Worm (Caenorhabditis elegans): Measurements from ENCODE around the gene fbxa-7.

Gene fbxa-7

DNA sequence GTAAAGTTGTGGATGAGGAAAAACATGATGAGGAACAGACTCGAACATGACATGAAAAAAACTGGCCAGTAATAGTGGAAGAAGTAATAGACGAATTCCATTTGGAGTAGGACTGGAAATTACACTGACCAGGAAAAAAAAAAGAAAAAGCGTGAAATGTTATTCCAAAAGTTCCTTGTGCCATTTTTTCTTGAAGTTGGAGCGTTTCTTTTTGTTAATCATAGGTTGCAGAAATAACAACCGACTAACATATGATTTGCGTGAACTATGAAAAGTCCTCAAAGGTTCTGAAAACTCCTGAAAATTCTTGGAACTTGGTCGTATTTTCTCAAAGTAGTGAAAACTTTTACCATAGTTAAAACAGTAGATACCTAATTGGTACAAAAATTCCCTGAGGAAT lies 5.5 kb downstream of the fbxa-7 start, which contains the start of gene srd-67:
Gene srd-67 (minus strand): TSS at position 101 of the 400 bp plus-strand sequence.
- TF ChIP-seq aha-1 (tag) = peak; percentile 14
- no peak for TF ChIP-seq ztf-7 (tag; optimal IDR thresholded peaks at IDR 0.05)
- no peak for TF ChIP-seq lin-38 (GFP tag; IDR thresholded peaks at IDR 0.05)
- no peak for TF ChIP-seq tra-1 (GFP tag; IDR thresholded peaks at IDR 0.05)
- no peak for TF ChIP-seq ctbp-1 (GFP tag; IDR thresholded peaks at IDR 0.05)
- no peak for TF ChIP-seq skn-1 (tag; optimal IDR thresholded peaks at IDR 0.05)

DNA sequence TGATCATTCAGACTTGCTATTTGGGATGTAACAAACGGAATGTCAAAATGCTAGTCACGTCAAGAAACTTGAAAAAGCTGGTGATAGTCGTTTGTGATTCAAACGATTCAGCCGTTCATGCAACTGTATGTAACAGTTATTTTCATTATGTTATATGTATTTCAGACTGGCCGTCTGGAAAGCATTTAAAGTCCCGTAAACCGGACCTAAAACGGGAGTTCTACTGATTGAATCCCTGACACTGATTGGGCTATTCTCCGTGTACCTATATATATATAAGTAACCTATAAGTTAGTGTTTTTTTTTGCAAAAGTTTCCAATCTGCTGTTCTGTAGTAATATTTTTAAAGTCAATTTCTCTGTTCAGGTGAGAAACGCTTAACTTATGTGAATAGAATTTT lies 7.6 kb downstream of the fbxa-7 start:
- TF ChIP-seq dpl-1 (GFP tag; optimal IDR thresholded peaks at IDR 0.05) (no peak), D1046.2 (GFP tag; IDR thresholded peaks at IDR 0.05) (no peak), aha-1 (tag) (peak; percentile 94), hif-1 (tag; optimal IDR thresholded peaks at IDR 0.05) (no peak)

- TF ChIP-seq mdl-1 (tag; optimal IDR thresholded peaks at IDR 0.05) (no peak), egl-27 (tag; optimal IDR thresholded peaks at IDR 0.05) (no peak), hlh-11 (tag; optimal IDR thresholded peaks at IDR 0.05) (no peak), mes-2 (tag; optimal IDR thresholded peaks at IDR 0.05; ENCODE audit: poor library complexity, severe bottlenecking) (no peak), ZK546.5 (tag; optimal IDR thresholded peaks at IDR 0.05) (no peak), nhr-25 (tag; optimal IDR thresholded peaks at IDR 0.05; ENCODE audit: borderline replicate concordance, insufficient read depth) (no peak), zip-11 (GFP tag; IDR thresholded peaks at IDR 0.05) (no peak), dpl-1 (GFP tag; optimal IDR thresholded peaks at IDR 0.05) (no peak), php-3 (GFP tag; IDR thresholded peaks at IDR 0.05) (no peak), Y5F2A.4 (GFP tag; optimal IDR thresholded peaks at IDR 0.05) (no peak), F37D6.2 (tag; optimal IDR thresholded peaks at IDR 0.05) (no peak), tra-1 (GFP tag; IDR thresholded peaks at IDR 0.05) (no peak), ctbp-1 (GFP tag; IDR thresholded peaks at IDR 0.05) (no peak), D1046.2 (GFP tag; IDR thresholded peaks at IDR 0.05) (no peak), fkh-10 (GFP tag; optimal IDR thresholded peaks at IDR 0.05) (no peak), lin-29 (GFP tag; IDR thresholded peaks at IDR 0.05) (no peak), Y48G9A.11 (GFP tag; IDR thresholded peaks at IDR 0.05) (no peak), unc-39 (tag; optimal IDR thresholded peaks at IDR 0.05) (no peak), ceh-44 (GFP tag; IDR thresholded peaks at IDR 0.05) (no peak)
Measured at ce11 chrIII:2240471-2240870, 10.8 kb downstream of the fbxa-7 start, which contains the start of gene srz-56. Gene srz-56 (plus strand): TSS chrIII:2240771.

DNA sequence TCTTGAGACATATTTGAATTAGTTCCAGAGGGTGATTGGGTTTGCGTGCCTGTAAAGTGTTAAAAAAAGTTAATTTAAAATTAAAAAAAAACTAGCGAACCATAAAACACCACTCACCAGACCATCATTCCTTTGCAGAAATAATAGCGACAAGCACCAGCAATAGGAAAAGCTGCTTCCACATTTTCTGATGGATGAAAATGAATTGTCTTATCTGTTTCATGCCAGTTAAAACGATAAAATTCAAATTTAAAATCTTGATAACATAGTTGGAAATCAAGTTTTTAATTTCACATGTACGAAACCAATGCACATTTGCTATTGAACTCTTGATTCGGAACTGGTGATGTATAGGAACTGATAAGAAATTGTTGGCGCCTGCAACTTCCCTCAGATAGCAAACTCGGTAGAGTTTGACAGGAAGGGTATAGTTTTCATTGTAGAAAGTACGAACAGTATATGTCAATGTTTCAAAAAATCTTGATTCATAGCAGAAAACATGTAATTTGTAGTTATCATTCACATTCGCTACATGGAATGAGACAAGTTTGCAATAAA lies 11.6 kb downstream of the fbxa-7 start, which contains the start of gene C39B5.10:
Gene C39B5.10 (minus strand): TSS at position 51 of the 558 bp plus-strand sequence.
- TF ChIP-seq vab-7 (GFP tag; IDR thresholded peaks at IDR 0.05) = no peak
- TF ChIP-seq nhr-42 (GFP tag; IDR thresholded peaks at IDR 0.05) = no peak
- no peak for TF ChIP-seq daf-8 (GFP tag; IDR thresholded peaks at IDR 0.05)
- no peak for TF ChIP-seq ctbp-1 (GFP tag; IDR thresholded peaks at IDR 0.05)
- TF ChIP-seq lin-15B (tag; optimal IDR thresholded peaks at IDR 0.05) = no peak
- TF ChIP-seq ztf-7 (tag; optimal IDR thresholded peaks at IDR 0.05) = no peak
- TF ChIP-seq mes-2 (tag; optimal IDR thresholded peaks at IDR 0.05; ENCODE audit: poor library complexity, severe bottlenecking) = no peak
- no peak for TF ChIP-seq daf-19 (GFP tag; conservative IDR thresholded peaks at IDR 0.05)
- TF ChIP-seq madf-9 (GFP tag; conservative IDR thresholded peaks at IDR 0.05) = no peak
- no peak for TF ChIP-seq gei-8 (GFP tag; optimal IDR thresholded peaks at IDR 0.05)
- no peak for TF ChIP-seq spr-3 (GFP tag; optimal IDR thresholded peaks at IDR 0.05)
- TF ChIP-seq dmd-6 (GFP tag; IDR thresholded peaks at IDR 0.05) = peak; percentile 55
- TF ChIP-seq unc-62 (GFP tag; optimal IDR thresholded peaks at IDR 0.05 in 1 of 2) = peak in 1 of 2 experiments; percentile 66
- TF ChIP-seq unc-62 (tag; optimal IDR thresholded peaks at IDR 0.05) = no peak
- peak; percentile 2 for TF ChIP-seq mxl-3 (GFP tag; optimal IDR thresholded peaks at IDR 0.05)
- peak; percentile 89 for TF ChIP-seq pqm-1 (tag; optimal IDR thresholded peaks at IDR 0.05)
- TF ChIP-seq nhr-28 (tag; optimal IDR thresholded peaks at IDR 0.05) = peak; percentile 39

All from whole organism, L4 larva.